Worm (Caenorhabditis elegans) whole organism, early embryonic: ENCODE results near the gene dhrs-4.

ENCODE experiments used
- B0310.2 ChIP-seq: sonication (generic microtip); optimal IDR thresholded peaks from 2 replicates; lab custom pipeline; 2016; ENCODE audit warnings: mild to moderate bottlenecking, missing genetic modification characterization, missing compliant biosample characterization
- F13C5.2 ChIP-seq: sonication (generic microtip); optimal IDR thresholded peaks from 2 replicates; lab custom pipeline; 2017; ENCODE audit warnings: mild to moderate bottlenecking, missing genetic modification characterization, inconsistent platforms, missing compliant biosample characterization
- aly-1 ChIP-seq: sonication (generic microtip); optimal IDR thresholded peaks from 2 replicates; lab custom pipeline; 2016; ENCODE audit warnings: missing genetic modification characterization, missing compliant biosample characterization
- ama-1 ChIP-seq: fragments of 150-350 bp; optimal IDR thresholded peaks from 2 replicates; lab custom pipeline; 2014
- ceh-13 ChIP-seq: fragments of 200-800 bp; sonication (Bioruptor generic); optimal IDR thresholded peaks from 2 replicates; lab custom pipeline; 2018; ENCODE audit warnings: mild to moderate bottlenecking, missing genetic modification characterization, missing compliant biosample characterization
- ceh-36 ChIP-seq: sonication (generic microtip); optimal IDR thresholded peaks from 2 replicates; lab custom pipeline; 2016; ENCODE audit warnings: missing genetic modification characterization, inconsistent platforms, missing compliant biosample characterization
- ets-7 ChIP-seq: sonication (generic microtip); optimal IDR thresholded peaks from 2 replicates; lab custom pipeline; 2016; ENCODE audit warnings: missing genotype, missing genetic modification characterization, missing compliant biosample characterization
- flt-1 ChIP-seq: fragments of 200-800 bp; sonication (Bioruptor generic); IDR thresholded peaks from 2 replicates; pipeline ENCODE4 v1.3.6; 2022; ENCODE audit warnings: missing genetic modification characterization, missing compliant biosample characterization
- hmbx-1 ChIP-seq: sonication (generic microtip); optimal IDR thresholded peaks from 2 replicates; lab custom pipeline; 2016; ENCODE audit warnings: mild to moderate bottlenecking, missing genetic modification characterization, missing compliant biosample characterization
- hmg-4 ChIP-seq: fragments of 200-800 bp; sonication (Bioruptor generic); optimal IDR thresholded peaks from 2 replicates; lab custom pipeline; 2018; ENCODE audit warnings: mild to moderate bottlenecking, missing genetic modification characterization, missing compliant biosample characterization
- hnd-1 ChIP-seq: sonication (generic microtip); optimal IDR thresholded peaks from 2 replicates; lab custom pipeline; 2016; ENCODE audit warnings: missing genetic modification characterization, missing compliant biosample characterization
- pes-1 ChIP-seq: fragments of 200-800 bp; sonication (Bioruptor generic); IDR thresholded peaks from 2 replicates; pipeline ENCODE4 v1.3.6; 2022; ENCODE audit warnings: missing genetic modification reagents, missing genetic modification characterization, missing compliant biosample characterization
- scrt-1 ChIP-seq: fragments of 200-800 bp; sonication (Bioruptor generic); IDR thresholded peaks from 2 replicates; pipeline ENCODE4 v1.3.6; 2022; ENCODE audit warnings: missing genetic modification characterization, missing compliant biosample characterization
- sea-1 ChIP-seq: fragments of 200-800 bp; sonication (Bioruptor generic); conservative IDR thresholded peaks from 2 replicates; pipeline ENCODE4 v1.3.6; 2022; ENCODE audit warnings: missing genetic modification characterization, missing compliant biosample characterization
- tbx-11 ChIP-seq: fragments of 200-800 bp; sonication (Bioruptor generic); IDR thresholded peaks from 2 replicates; pipeline ENCODE4 v1.3.6; 2022; ENCODE audit warnings: missing genetic modification characterization, missing compliant biosample characterization
- tbx-37 ChIP-seq: fragments of 200-800 bp; sonication (Bioruptor generic); conservative IDR thresholded peaks from 2 replicates; pipeline ENCODE4 v1.3.6; 2022; ENCODE audit warnings: missing genetic modification reagents, missing genetic modification characterization, missing compliant biosample characterization
- tra-4 ChIP-seq: sonication (generic microtip); optimal IDR thresholded peaks from 2 replicates; lab custom pipeline; 2017; ENCODE audit warnings: missing genetic modification characterization, missing compliant biosample characterization

The dhrs-4 gene

DNA sequence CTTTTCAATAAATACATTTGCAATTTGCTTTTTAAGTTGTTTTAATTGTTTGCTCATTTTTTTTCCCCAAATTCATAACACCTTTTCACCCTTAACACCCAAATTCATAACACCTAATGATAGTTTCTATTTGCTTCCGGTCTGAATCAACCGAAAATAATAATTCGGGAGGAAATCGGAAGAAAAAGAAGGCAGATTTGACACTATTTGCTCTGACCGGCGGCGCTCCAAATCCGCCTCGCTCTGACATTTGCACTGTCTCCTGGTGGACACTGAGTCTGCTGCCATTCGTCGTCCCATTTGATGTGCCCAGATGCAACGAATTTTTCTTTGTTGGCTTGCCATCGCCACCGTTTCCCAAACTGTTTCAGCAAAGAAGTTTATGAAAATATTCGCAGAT is 1.7 kb downstream of the dhrs-4 start, which contains the start of gene pqn-67:
pqn-67 (plus strand) TSS at position 301 of the 400 bp plus-strand sequence.
- no peak for TF ChIP-seq ets-7 (tag; lab: Kevin White, UChicago)
- no peak for TF ChIP-seq ceh-13 (GFP tag; lab: Kevin White, UChicago)
- TF ChIP-seq hmg-4: no peak
- TF ChIP-seq tbx-11: no peak
- TF ChIP-seq tra-4 (tag; lab: Kevin White, UChicago): no peak
- TF ChIP-seq sea-1: no peak
- TF ChIP-seq ama-1 (lab: Kevin White, UChicago): no peak
- TF ChIP-seq pes-1 (GFP tag; lab: Robert Waterston, UW): no peak
- no peak for TF ChIP-seq ceh-36 (tag; lab: Kevin White, UChicago)
- TF ChIP-seq hmbx-1 (tag; lab: Kevin White, UChicago): no peak
- no peak for TF ChIP-seq flt-1 (GFP tag; lab: Robert Waterston, UW)
- TF ChIP-seq hnd-1: no peak
- no peak for TF ChIP-seq scrt-1 (GFP tag; lab: Robert Waterston, UW)
- no peak for TF ChIP-seq F13C5.2 (tag; lab: Kevin White, UChicago)
- no peak for TF ChIP-seq B0310.2 (tag; lab: Kevin White, UChicago)
- no peak for TF ChIP-seq tbx-37
- no peak for TF ChIP-seq aly-1 (tag; lab: Kevin White, UChicago)

DNA sequence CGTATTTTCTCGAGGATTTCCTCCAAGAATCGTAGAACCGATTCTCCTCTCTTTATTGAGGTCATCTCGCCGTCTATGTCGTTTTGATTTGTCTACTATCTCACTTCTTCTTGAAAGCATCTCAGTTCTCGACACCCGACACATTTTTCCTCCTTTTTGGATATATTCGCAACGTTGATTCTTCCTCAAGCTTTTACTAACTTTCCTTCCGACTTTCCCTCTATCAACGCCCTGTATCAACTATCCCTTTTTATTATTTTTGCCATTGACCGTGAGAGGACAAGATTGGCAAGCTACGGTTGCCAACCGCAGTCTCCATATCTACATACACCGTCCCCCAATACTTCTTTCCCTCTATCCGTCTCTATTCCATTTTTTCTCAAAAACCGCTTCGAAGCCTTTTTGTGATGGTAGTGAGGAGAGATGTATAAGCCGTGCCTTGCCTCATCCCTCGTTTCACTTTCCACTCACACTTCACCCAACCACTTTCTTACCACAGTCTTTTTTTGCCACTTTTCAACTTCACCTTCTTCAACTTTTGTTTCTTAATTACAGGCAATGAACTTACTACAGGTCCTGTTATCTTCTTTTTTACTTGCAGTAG is 6.6 kb downstream of the dhrs-4 start, which contains the start of gene T16G1.2:
T16G1.2 (plus strand) TSS at position 554 of the 604 bp plus-strand sequence.
- TF ChIP-seq B0310.2 (tag; lab: Kevin White, UChicago) (no peak), F13C5.2 (tag; lab: Kevin White, UChicago) (no peak), tbx-37 (no peak), hmbx-1 (tag; lab: Kevin White, UChicago) (no peak), ceh-13 (GFP tag; lab: Kevin White, UChicago) (no peak), scrt-1 (GFP tag; lab: Robert Waterston, UW) (no peak), hmg-4 (no peak), sea-1 (no peak), tbx-11 (no peak)

ce11 chrV:12933654-12934053 is 11.2 kb downstream of the dhrs-4 start:
- TF ChIP-seq tbx-37 (no peak), hmg-4 (no peak), sea-1 (no peak), hmbx-1 (tag; lab: Kevin White, UChicago) (no peak)

DNA sequence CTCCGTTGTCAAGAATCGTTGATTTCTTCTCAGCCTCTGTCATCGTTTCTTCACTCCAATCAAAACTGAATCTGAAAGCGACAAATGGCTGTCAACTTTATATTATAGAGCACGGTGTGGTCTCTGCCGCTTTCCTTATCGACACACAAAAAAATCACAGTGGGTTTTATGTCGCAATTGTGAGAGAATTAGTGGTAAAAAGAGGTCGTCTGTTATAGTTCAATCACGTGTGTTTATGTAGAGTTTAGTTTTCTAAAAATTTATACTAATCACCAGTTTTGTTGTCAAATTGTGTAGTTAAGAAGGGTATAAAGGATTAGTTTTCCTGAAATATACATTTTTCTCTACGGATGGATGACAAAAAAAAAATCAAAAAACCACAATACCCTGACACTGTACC is 12.6 kb downstream of the dhrs-4 start, which contains the start of gene T16G1.7:
T16G1.7 (minus strand) TSS at position 137 of the 400 bp plus-strand sequence.
- no peak for TF ChIP-seq tra-4 (tag; lab: Kevin White, UChicago)
- no peak for TF ChIP-seq ceh-36 (tag; lab: Kevin White, UChicago)
- no peak for TF ChIP-seq hmbx-1 (tag; lab: Kevin White, UChicago)
- TF ChIP-seq sea-1: no peak
- no peak for TF ChIP-seq hnd-1
- TF ChIP-seq ets-7 (tag; lab: Kevin White, UChicago): no peak
- TF ChIP-seq tbx-11: no peak
- no peak for TF ChIP-seq pes-1 (GFP tag; lab: Robert Waterston, UW)
- TF ChIP-seq flt-1 (GFP tag; lab: Robert Waterston, UW): no peak
- no peak for TF ChIP-seq scrt-1 (GFP tag; lab: Robert Waterston, UW)
- TF ChIP-seq B0310.2 (tag; lab: Kevin White, UChicago): no peak
- no peak for TF ChIP-seq tbx-37
- no peak for TF ChIP-seq ceh-13 (GFP tag; lab: Kevin White, UChicago)
- no peak for TF ChIP-seq hmg-4
- no peak for TF ChIP-seq F13C5.2 (tag; lab: Kevin White, UChicago)
- no peak for TF ChIP-seq ama-1 (lab: Kevin White, UChicago)
- no peak for TF ChIP-seq aly-1 (tag; lab: Kevin White, UChicago)

DNA sequence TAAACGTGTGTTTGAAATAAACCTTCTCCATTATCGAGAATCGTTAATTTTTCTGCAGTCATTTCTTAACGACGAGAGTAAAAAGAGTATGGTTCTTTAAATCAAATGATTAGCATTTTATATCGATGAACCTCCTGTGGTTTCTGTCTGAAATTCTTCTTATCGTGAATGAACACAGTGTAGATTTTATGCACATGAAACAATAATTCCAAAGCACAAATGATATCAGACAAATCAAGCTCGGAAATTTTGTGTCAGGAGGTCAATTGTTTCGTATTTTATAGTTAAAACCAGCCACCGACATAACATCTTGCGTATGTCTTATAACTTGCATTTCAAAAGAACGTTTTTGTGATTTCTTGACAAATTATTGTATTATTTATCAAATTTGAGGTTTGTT is 14.7 kb downstream of the dhrs-4 start, which contains the start of gene T16G1.6:
T16G1.6 (minus strand) TSS at position 77 of the 400 bp plus-strand sequence.
- TF ChIP-seq sea-1: no peak
- TF ChIP-seq hmg-4: no peak
- no peak for TF ChIP-seq ets-7 (tag; lab: Kevin White, UChicago)
- TF ChIP-seq tbx-37: no peak
- no peak for TF ChIP-seq scrt-1 (GFP tag; lab: Robert Waterston, UW)
- no peak for TF ChIP-seq hmbx-1 (tag; lab: Kevin White, UChicago)
- TF ChIP-seq F13C5.2 (tag; lab: Kevin White, UChicago): no peak
- no peak for TF ChIP-seq tra-4 (tag; lab: Kevin White, UChicago)

DNA sequence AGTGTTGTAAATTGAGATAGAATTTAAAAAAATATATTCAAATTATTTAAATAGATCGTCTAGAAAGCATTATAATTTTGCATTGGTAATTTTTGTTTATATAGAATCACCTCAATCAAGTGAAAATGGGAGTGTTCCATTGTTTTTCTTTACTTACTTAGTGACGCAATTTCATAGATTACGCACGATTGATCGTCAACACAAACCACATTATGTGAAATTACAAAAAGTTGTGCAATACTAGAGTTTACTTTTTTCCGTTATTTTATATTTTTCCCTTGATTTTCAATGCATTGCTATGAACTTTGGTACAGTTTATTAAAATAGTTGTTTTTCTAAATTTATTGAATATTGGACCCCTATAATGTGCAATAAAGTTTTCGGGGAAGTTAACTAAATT is 17.0 kb downstream of the dhrs-4 start, which contains the start of gene T16G1.5:
T16G1.5 (minus strand) TSS at position 119 of the 400 bp plus-strand sequence.
- TF ChIP-seq ceh-13 (GFP tag; lab: Kevin White, UChicago) (no peak), tbx-11 (no peak), scrt-1 (GFP tag; lab: Robert Waterston, UW) (no peak), tra-4 (tag; lab: Kevin White, UChicago) (no peak), hnd-1 (no peak), ets-7 (tag; lab: Kevin White, UChicago) (no peak), flt-1 (GFP tag; lab: Robert Waterston, UW) (no peak), hmg-4 (no peak), hmbx-1 (tag; lab: Kevin White, UChicago) (no peak), sea-1 (no peak), F13C5.2 (tag; lab: Kevin White, UChicago) (no peak), aly-1 (tag; lab: Kevin White, UChicago) (no peak), tbx-37 (no peak), ceh-36 (tag; lab: Kevin White, UChicago) (no peak), ama-1 (lab: Kevin White, UChicago) (no peak), pes-1 (GFP tag; lab: Robert Waterston, UW) (no peak)

ce11 chrV:12941797-12942474 is 19.5 kb downstream of the dhrs-4 start, which contains the start of gene T16G1.4:
Gene T16G1.4, minus strand, starts transcription at chrV:12941847.
- no peak for TF ChIP-seq hnd-1
- TF ChIP-seq ceh-36 (tag; lab: Kevin White, UChicago): no peak
- TF ChIP-seq hmg-4: no peak
- TF ChIP-seq sea-1: no peak
- TF ChIP-seq pes-1 (GFP tag; lab: Robert Waterston, UW): no peak
- TF ChIP-seq hmbx-1 (tag; lab: Kevin White, UChicago): no peak
- no peak for TF ChIP-seq B0310.2 (tag; lab: Kevin White, UChicago)
- no peak for TF ChIP-seq tbx-37
- TF ChIP-seq tbx-11: no peak
- TF ChIP-seq tra-4 (tag; lab: Kevin White, UChicago): no peak
- no peak for TF ChIP-seq scrt-1 (GFP tag; lab: Robert Waterston, UW)
- no peak for TF ChIP-seq flt-1 (GFP tag; lab: Robert Waterston, UW)
- no peak for TF ChIP-seq F13C5.2 (tag; lab: Kevin White, UChicago)
- TF ChIP-seq ama-1 (lab: Kevin White, UChicago): no peak
- no peak for TF ChIP-seq aly-1 (tag; lab: Kevin White, UChicago)
